Worm (Caenorhabditis elegans) whole organism, young adult: ENCODE measurements around the gene F38B7.3.

Experiments used
- B0019.2 ChIP-seq: fragments of 200-800 bp; sonication (Bioruptor generic); conservative IDR thresholded peaks from 2 replicates; pipeline ENCODE4 v1.3.6; 2022; ENCODE audit warnings: missing genetic modification reagents, missing genetic modification characterization, missing compliant biosample characterization
- B0261.1 ChIP-seq: sonication (generic microtip); optimal IDR thresholded peaks from 2 replicates; lab custom pipeline; 2016; ENCODE audit warnings: mild to moderate bottlenecking, missing genetic modification characterization, moderate library complexity, missing compliant biosample characterization
- B0336.3 ChIP-seq: fragments of 200-800 bp; sonication (Bioruptor generic); IDR thresholded peaks from 2 replicates; pipeline ENCODE4 v1.3.6; 2022; ENCODE audit warnings: missing genetic modification characterization, missing compliant biosample characterization
- F10E7.11 ChIP-seq: sonication (generic microtip); optimal IDR thresholded peaks from 2 replicates; lab custom pipeline; 2017; ENCODE audit warnings: mild to moderate bottlenecking, missing genetic modification characterization, moderate library complexity, missing compliant biosample characterization
- F37B4.10 ChIP-seq: fragments of 200-800 bp; sonication (Bioruptor generic); IDR thresholded peaks from 2 replicates; pipeline ENCODE4 v1.3.6; 2022; ENCODE audit warnings: missing genetic modification characterization, missing compliant biosample characterization
- F55B11.4 ChIP-seq: sonication (generic microtip); optimal IDR thresholded peaks from 2 replicates; lab custom pipeline; 2016; ENCODE audit warnings: missing compliant biosample characterization, missing genetic modification characterization, borderline replicate concordance; ENCODE audit not compliant: insufficient read depth
- F57A8.1 ChIP-seq: fragments of 200-800 bp; sonication (Bioruptor generic); optimal IDR thresholded peaks from 2 replicates; lab custom pipeline; 2018; ENCODE audit warnings: mild to moderate bottlenecking, missing genetic modification characterization, moderate library complexity, missing compliant biosample characterization
- F57C9.4 ChIP-seq: sonication (generic microtip); optimal IDR thresholded peaks from 2 replicates; lab custom pipeline; 2017; ENCODE audit warnings: mild to moderate bottlenecking, missing genetic modification characterization, missing compliant biosample characterization
- K11D2.4 ChIP-seq: fragments of 200-800 bp; sonication (Bioruptor generic); IDR thresholded peaks from 2 replicates; pipeline ENCODE4 v1.3.6; 2022; ENCODE audit warnings: missing genetic modification reagents, missing genetic modification characterization, missing compliant biosample characterization
- T26A5.8 ChIP-seq: sonication (generic microtip); optimal IDR thresholded peaks from 2 replicates; lab custom pipeline; 2016; ENCODE audit warnings: missing genetic modification characterization, missing compliant biosample characterization
- Y56A3A.18 ChIP-seq: fragments of 200-800 bp; sonication (Bioruptor generic); IDR thresholded peaks from 2 replicates; pipeline ENCODE4 v1.3.6; 2022; ENCODE audit warnings: missing genetic modification reagents, missing genetic modification characterization, missing compliant biosample characterization
- Y79H2A.3 ChIP-seq: fragments of 200-800 bp; sonication (Bioruptor generic); conservative IDR thresholded peaks from 2 replicates; pipeline ENCODE4 v1.3.6; 2022; ENCODE audit warnings: missing genetic modification reagents, missing genetic modification characterization, missing compliant biosample characterization
- ZK185.1 ChIP-seq: sonication (generic microtip); optimal IDR thresholded peaks from 2 replicates; lab custom pipeline; 2016; ENCODE audit warnings: mild to moderate bottlenecking, missing genetic modification characterization, missing compliant biosample characterization; ENCODE audit not compliant: poor library complexity, severe bottlenecking
- akir-1 ChIP-seq: fragments of 200-800 bp; sonication (Bioruptor generic); optimal IDR thresholded peaks from 2 replicates; lab custom pipeline; 2018; ENCODE audit warnings: mild to moderate bottlenecking, missing genetic modification characterization, moderate library complexity, missing compliant biosample characterization
- bed-2 ChIP-seq: fragments of 200-800 bp; sonication (Bioruptor generic); IDR thresholded peaks from 2 replicates; pipeline ENCODE4 v1.3.6; 2022; ENCODE audit warnings: missing genetic modification reagents, missing genetic modification characterization, missing compliant biosample characterization
- cebp-2 ChIP-seq: fragments of 200-800 bp; sonication (Bioruptor generic); IDR thresholded peaks from 2 replicates; pipeline ENCODE4 v1.3.6; 2022; ENCODE audit warnings: missing genetic modification characterization, missing compliant biosample characterization
- ceh-27 ChIP-seq: fragments of 200-800 bp; sonication (Bioruptor generic); optimal IDR thresholded peaks from 2 replicates; lab custom pipeline; 2018; ENCODE audit warnings: mild to moderate bottlenecking, missing genetic modification characterization, moderate library complexity, missing compliant biosample characterization
- ceh-58 ChIP-seq: fragments of 200-800 bp; sonication (Bioruptor generic); IDR thresholded peaks from 2 replicates; pipeline ENCODE4 v1.3.6; 2022; ENCODE audit warnings: missing genetic modification characterization, missing compliant biosample characterization
- dpff-1 ChIP-seq: sonication (generic microtip); optimal IDR thresholded peaks from 2 replicates; lab custom pipeline; 2017; ENCODE audit warnings: mild to moderate bottlenecking, missing genetic modification characterization, missing compliant biosample characterization
- egl-18 ChIP-seq: fragments of 200-800 bp; sonication (Bioruptor generic); IDR thresholded peaks from 2 replicates; pipeline ENCODE4 v1.3.6; 2022; ENCODE audit warnings: missing genetic modification reagents, missing genetic modification characterization, missing compliant biosample characterization
- egl-44 ChIP-seq: fragments of 200-800 bp; sonication (Bioruptor generic); IDR thresholded peaks from 2 replicates; pipeline ENCODE4 v1.3.6; 2022; ENCODE audit warnings: missing genetic modification reagents, missing genetic modification characterization, missing compliant biosample characterization
- ekl-4 ChIP-seq: fragments of 200-800 bp; sonication (Bioruptor generic); IDR thresholded peaks from 2 replicates; pipeline ENCODE4 v1.3.6; 2022; ENCODE audit warnings: missing genetic modification reagents, missing genetic modification characterization, missing compliant biosample characterization
- ets-4 ChIP-seq: fragments of 200-800 bp; sonication (Bioruptor generic); optimal IDR thresholded peaks from 2 replicates; lab custom pipeline; 2018; ENCODE audit warnings: mild to moderate bottlenecking, missing genetic modification characterization, missing compliant biosample characterization
- fkh-3 ChIP-seq: sonication (generic microtip); optimal IDR thresholded peaks from 2 replicates; lab custom pipeline; 2016; ENCODE audit warnings: mild to moderate bottlenecking, missing genetic modification characterization, missing compliant biosample characterization
- gei-17 ChIP-seq: fragments of 200-800 bp; sonication (Bioruptor generic); optimal IDR thresholded peaks from 2 replicates; lab custom pipeline; 2018; ENCODE audit warnings: mild to moderate bottlenecking, missing genetic modification characterization, missing compliant biosample characterization
- hlh-12 ChIP-seq: sonication (generic microtip); optimal IDR thresholded peaks from 2 replicates; lab custom pipeline; 2016; ENCODE audit warnings: missing genetic modification characterization, missing compliant biosample characterization
- hmg-1.2 ChIP-seq: fragments of 200-800 bp; sonication (Bioruptor generic); IDR thresholded peaks from 2 replicates; pipeline ENCODE4 v1.3.6; 2022; ENCODE audit warnings: missing genetic modification reagents, missing genetic modification characterization, missing compliant biosample characterization
- hmg-20 ChIP-seq: fragments of 200-800 bp; sonication (Bioruptor generic); IDR thresholded peaks from 2 replicates; pipeline ENCODE4 v1.3.6; 2022; ENCODE audit warnings: missing genetic modification reagents, missing genetic modification characterization, missing compliant biosample characterization
- hsf-1 ChIP-seq: fragments of 200-800 bp; sonication (Bioruptor generic); IDR thresholded peaks from 2 replicates; pipeline ENCODE4 v1.3.6; 2022; ENCODE audit warnings: missing genetic modification reagents, missing genetic modification characterization, missing compliant biosample characterization
- lag-1 ChIP-seq: fragments of 200-800 bp; sonication (Bioruptor generic); IDR thresholded peaks from 2 replicates; pipeline ENCODE4 v1.3.6; 2022; ENCODE audit warnings: missing genetic modification reagents, missing genetic modification characterization, missing compliant biosample characterization
- let-526 ChIP-seq: fragments of 200-800 bp; sonication (Bioruptor generic); IDR thresholded peaks from 2 replicates; pipeline ENCODE4 v1.3.6; 2022; ENCODE audit warnings: missing genetic modification reagents, missing genetic modification characterization, missing compliant biosample characterization
- let-607 ChIP-seq, 2 experiments: fragments of 200-800 bp in 1 of 2; sonication (Bioruptor generic) in 1 of 2; sonication (generic microtip) in 1 of 2; optimal IDR thresholded peaks; 2 replicates each; lab custom pipeline; 2016 to 2018; ENCODE audit warnings: mild to moderate bottlenecking in 2 of 2, missing compliant biosample characterization in 2 of 2, missing genetic modification characterization in 2 of 2, moderate library complexity in 2 of 2, missing genotype in 1 of 2
- lin-26 ChIP-seq: fragments of 200-800 bp; sonication (Bioruptor generic); IDR thresholded peaks from 2 replicates; pipeline ENCODE4 v1.3.6; 2022; ENCODE audit warnings: missing genetic modification reagents, missing genetic modification characterization, missing compliant biosample characterization
- madf-10 ChIP-seq: sonication (generic microtip); optimal IDR thresholded peaks from 2 replicates; lab custom pipeline; 2016; ENCODE audit warnings: mild to moderate bottlenecking, missing genetic modification characterization, missing compliant biosample characterization
- madf-3 ChIP-seq: fragments of 200-800 bp; sonication (Bioruptor generic); IDR thresholded peaks from 2 replicates; pipeline ENCODE4 v1.3.6; 2022; ENCODE audit warnings: missing genetic modification reagents, missing genetic modification characterization, missing compliant biosample characterization
- madf-6 ChIP-seq: fragments of 200-800 bp; sonication (Bioruptor generic); IDR thresholded peaks from 2 replicates; pipeline ENCODE4 v1.3.6; 2022; ENCODE audit warnings: missing genetic modification reagents, missing genetic modification characterization, missing compliant biosample characterization
- nfya-2 ChIP-seq: fragments of 200-800 bp; sonication (Bioruptor generic); IDR thresholded peaks from 2 replicates; pipeline ENCODE4 v1.3.6; 2022; ENCODE audit warnings: missing genetic modification reagents, missing genetic modification characterization, missing compliant biosample characterization
- nfyb-1 ChIP-seq: fragments of 200-800 bp; sonication (Bioruptor generic); IDR thresholded peaks from 2 replicates; pipeline ENCODE4 v1.3.6; 2022; ENCODE audit warnings: missing genetic modification reagents, missing genetic modification characterization, missing compliant biosample characterization
- pbrm-1 ChIP-seq: fragments of 200-800 bp; sonication (Bioruptor generic); IDR thresholded peaks from 2 replicates; pipeline ENCODE4 v1.3.6; 2022; ENCODE audit warnings: missing genetic modification reagents, missing genetic modification characterization, missing compliant biosample characterization
- rcor-1 ChIP-seq: fragments of 200-800 bp; sonication (Bioruptor generic); IDR thresholded peaks from 2 replicates; pipeline ENCODE4 v1.3.6; 2022; ENCODE audit warnings: missing genetic modification reagents, missing genetic modification characterization, missing compliant biosample characterization
- repo-1 ChIP-seq: sonication (generic microtip); optimal IDR thresholded peaks from 2 replicates; lab custom pipeline; 2017; ENCODE audit warnings: mild to moderate bottlenecking, missing genetic modification characterization, missing compliant biosample characterization
- rpc-1 ChIP-seq, 2 experiments: fragments of 150-350 bp in 1 of 2; sonication (generic microtip) in 1 of 2; optimal IDR thresholded peaks; 2 replicates each; lab custom pipeline; 2014 to 2018; ENCODE audit warnings: missing biosample characterization in 1 of 2, missing genetic modification characterization in 1 of 2, missing genetic modification reagents in 1 of 2, missing genotype in 1 of 2
- snpc-1.1 ChIP-seq: sonication (generic microtip); optimal IDR thresholded peaks from 2 replicates; lab custom pipeline; 2017; ENCODE audit warnings: missing genetic modification characterization, mild to moderate bottlenecking, missing compliant biosample characterization, antibody characterized with exemption, moderate library complexity, missing genotype, missing genetic modification reagents; ENCODE audit not compliant: insufficient read depth
- snpc-1.3 ChIP-seq: sonication (generic microtip); optimal IDR thresholded peaks from 2 replicates; lab custom pipeline; 2017; ENCODE audit warnings: missing genetic modification characterization, mild to moderate bottlenecking, missing compliant biosample characterization, antibody characterized with exemption, moderate library complexity, missing genotype, missing genetic modification reagents; ENCODE audit not compliant: insufficient read depth
- somi-1 ChIP-seq: fragments of 200-800 bp; sonication (Bioruptor generic); optimal IDR thresholded peaks from 2 replicates; lab custom pipeline; 2018; ENCODE audit warnings: mild to moderate bottlenecking, missing genetic modification characterization, missing compliant biosample characterization
- tlf-1 ChIP-seq: fragments of 200-800 bp; sonication (Bioruptor generic); optimal IDR thresholded peaks from 2 replicates; lab custom pipeline; 2018; ENCODE audit warnings: mild to moderate bottlenecking, missing genetic modification characterization, missing compliant biosample characterization
- unc-130 ChIP-seq: sonication (generic microtip); optimal IDR thresholded peaks from 2 replicates; lab custom pipeline; 2016; ENCODE audit warnings: missing genetic modification reagents, missing genetic modification characterization, missing compliant biosample characterization
- zim-3 ChIP-seq: sonication (generic microtip); optimal IDR thresholded peaks from 2 replicates; lab custom pipeline; 2017; ENCODE audit warnings: mild to moderate bottlenecking, missing genetic modification characterization, moderate library complexity, missing compliant biosample characterization

The F38B7.3 gene

ce11 chrV:11521448-11521847 lies 27.5 kb upstream of the F38B7.3 start, which contains the start of gene pafo-1:
pafo-1 (plus strand) TSS chrV:11521703.
- TF ChIP-seq F37B4.10 (GFP tag; lab: Robert Waterston, UW) (no peak), tlf-1 (GFP tag; lab: Kevin White, UChicago) (peak; percentile 76), cebp-2 (no peak), F10E7.11 (tag; lab: Kevin White, UChicago) (peak; percentile 10), egl-18 (GFP tag; lab: Robert Waterston, UW) (no peak), lin-26 (GFP tag; lab: Robert Waterston, UW) (no peak), B0336.3 (GFP tag; lab: Robert Waterston, UW) (peak; percentile 92), hlh-12 (tag; lab: Kevin White, UChicago) (no peak), madf-10 (tag; lab: Kevin White, UChicago) (no peak), nfyb-1 (GFP tag; lab: Robert Waterston, UW) (peak; percentile 93), let-607 (tag; optimal IDR thresholded peaks at IDR 0.05; lab: Kevin White, UChicago) (peak in 1 of 2 experiments; percentile 16), hmg-1.2 (GFP tag; lab: Robert Waterston, UW) (peak; percentile 64), unc-130 (peak; percentile 57), rpc-1 (optimal IDR thresholded peaks at IDR 0.05; lab: Kevin White, UChicago) (no peak), rpc-1 (tag; optimal IDR thresholded peaks at IDR 0.05; lab: Kevin White, UChicago) (no peak), lag-1 (GFP tag; lab: Robert Waterston, UW) (no peak), snpc-1.1 (tag; lab: Kevin White, UChicago) (peak; percentile 47), akir-1 (GFP tag; lab: Kevin White, UChicago) (no peak), ekl-4 (peak; percentile 78), Y79H2A.3 (GFP tag; lab: Robert Waterston, UW) (no peak), let-526 (peak; percentile 64; the same call in 1 of the 2 replicates), snpc-1.3 (tag; lab: Kevin White, UChicago) (peak; percentile 40), ceh-58 (no peak), B0261.1 (tag; lab: Kevin White, UChicago) (peak; percentile 14), B0019.2 (GFP tag; lab: Robert Waterston, UW) (no peak), bed-2 (no peak), nfya-2 (GFP tag; lab: Robert Waterston, UW) (no peak), K11D2.4 (GFP tag; lab: Robert Waterston, UW) (peak; percentile 84), gei-17 (GFP tag; lab: Kevin White, UChicago) (no peak), fkh-3 (tag; lab: Kevin White, UChicago) (no peak), madf-6 (peak; percentile 81), F57C9.4 (tag; lab: Kevin White, UChicago) (no peak), somi-1 (GFP tag; lab: Kevin White, UChicago) (peak; percentile 23), Y56A3A.18 (GFP tag; lab: Robert Waterston, UW) (peak; percentile 82; the same call in 1 of the 2 replicates), F57A8.1 (GFP tag; lab: Kevin White, UChicago) (no peak), pbrm-1 (peak; percentile 91), egl-44 (GFP tag; lab: Robert Waterston, UW) (no peak), repo-1 (tag; lab: Kevin White, UChicago) (peak; percentile 85), zim-3 (tag; lab: Kevin White, UChicago) (no peak), T26A5.8 (tag; lab: Kevin White, UChicago) (no peak), F55B11.4 (no peak), hsf-1 (GFP tag; lab: Robert Waterston, UW) (no peak), hmg-20 (peak; percentile 72), madf-3 (GFP tag; lab: Robert Waterston, UW) (peak; percentile 76; the same call in 1 of the 2 replicates), ZK185.1 (tag; lab: Kevin White, UChicago) (peak; percentile 88), ets-4 (GFP tag; lab: Kevin White, UChicago) (no peak), dpff-1 (tag; lab: Kevin White, UChicago) (no peak), ceh-27 (GFP tag; lab: Kevin White, UChicago) (peak; percentile 71), rcor-1 (GFP tag; lab: Robert Waterston, UW) (peak; percentile 88)
